Worm (Caenorhabditis elegans): ENCODE results near the gene C33F10.12.

Gene C33F10.12

DNA sequence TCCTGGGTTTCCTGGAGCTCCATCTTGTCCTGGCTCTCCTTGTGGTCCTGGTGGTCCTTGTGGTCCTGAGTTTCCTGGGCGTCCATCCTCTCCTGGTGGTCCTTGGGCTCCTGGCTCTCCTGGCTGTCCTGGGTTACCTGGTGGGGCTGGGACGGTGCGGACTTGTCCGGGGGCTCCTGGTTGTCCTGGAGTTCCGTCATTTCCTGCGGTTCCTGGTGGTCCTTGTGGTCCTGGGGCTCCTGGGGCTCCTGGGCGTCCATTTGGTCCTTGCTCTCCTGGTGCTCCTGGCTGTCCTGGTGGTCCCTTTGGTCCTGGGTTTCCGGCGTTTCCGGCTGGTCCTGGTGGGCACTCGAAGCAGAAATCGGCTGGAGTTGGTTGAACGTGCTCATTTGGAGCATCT, 34.8 kb upstream of the C33F10.12 start:
- TF ChIP-seq ztf-25 (GFP tag; IDR thresholded peaks at IDR 0.05) (0 out of 2 replicates have a peak, but pooled peaks have one; percentile 52), lin-26 (GFP tag; IDR thresholded peaks at IDR 0.05) (peak; percentile 37; the same call in 1 of the 2 replicates), zfh-2 (GFP tag; conservative IDR thresholded peaks at IDR 0.05) (peak; percentile 86), egrh-3 (GFP tag; IDR thresholded peaks at IDR 0.05) (peak; percentile 92)

DNA sequence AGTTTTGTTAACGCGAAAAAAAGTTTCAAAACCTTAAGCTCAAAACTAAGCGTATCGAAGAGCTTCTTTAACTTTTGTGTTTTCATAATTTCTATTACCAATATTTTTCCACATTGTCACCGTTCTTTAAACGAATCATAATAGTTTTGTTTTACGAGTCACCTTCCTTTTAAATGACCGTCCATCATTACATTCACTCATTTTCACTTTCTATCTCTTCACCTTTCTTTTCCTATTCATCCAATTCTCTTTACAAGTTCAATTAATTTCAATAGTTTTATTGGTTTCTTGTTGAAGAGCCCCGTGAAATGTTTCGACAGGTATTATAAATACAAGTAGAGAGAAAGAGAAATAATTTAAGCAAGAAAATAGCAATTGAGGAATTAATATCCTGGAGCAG, 34.3 kb upstream of the C33F10.12 start:
- TF ChIP-seq bed-1 (GFP tag; IDR thresholded peaks at IDR 0.05) (no peak), nfyb-1 (GFP tag; IDR thresholded peaks at IDR 0.05) (no peak), ztf-22 (GFP tag; optimal IDR thresholded peaks at IDR 0.05) (no peak), egl-44 (GFP tag; IDR thresholded peaks at IDR 0.05) (no peak), hmg-1.2 (GFP tag; IDR thresholded peaks at IDR 0.05) (no peak), tlf-1 (GFP tag; optimal IDR thresholded peaks at IDR 0.05) (no peak), ztf-6 (GFP tag; IDR thresholded peaks at IDR 0.05) (no peak), ceh-58 (GFP tag; IDR thresholded peaks at IDR 0.05) (no peak), lsy-27 (tag; optimal IDR thresholded peaks at IDR 0.05; ENCODE audit: borderline replicate concordance, insufficient read depth) (no peak), nhr-90 (tag; optimal IDR thresholded peaks at IDR 0.05) (no peak), madf-10 (tag; optimal IDR thresholded peaks at IDR 0.05) (no peak), let-526 (GFP tag; IDR thresholded peaks at IDR 0.05) (no peak), lin-26 (GFP tag; IDR thresholded peaks at IDR 0.05) (no peak), F55B11.4 (tag; optimal IDR thresholded peaks at IDR 0.05; ENCODE audit: borderline replicate concordance, insufficient read depth) (no peak), Y67H2A.10 (GFP tag; conservative IDR thresholded peaks at IDR 0.05) (no peak), madf-8 (GFP tag; conservative IDR thresholded peaks at IDR 0.05) (no peak), F57A8.1 (GFP tag; optimal IDR thresholded peaks at IDR 0.05) (no peak), ets-4 (GFP tag; optimal IDR thresholded peaks at IDR 0.05) (no peak), akir-1 (GFP tag; optimal IDR thresholded peaks at IDR 0.05) (no peak)

DNA sequence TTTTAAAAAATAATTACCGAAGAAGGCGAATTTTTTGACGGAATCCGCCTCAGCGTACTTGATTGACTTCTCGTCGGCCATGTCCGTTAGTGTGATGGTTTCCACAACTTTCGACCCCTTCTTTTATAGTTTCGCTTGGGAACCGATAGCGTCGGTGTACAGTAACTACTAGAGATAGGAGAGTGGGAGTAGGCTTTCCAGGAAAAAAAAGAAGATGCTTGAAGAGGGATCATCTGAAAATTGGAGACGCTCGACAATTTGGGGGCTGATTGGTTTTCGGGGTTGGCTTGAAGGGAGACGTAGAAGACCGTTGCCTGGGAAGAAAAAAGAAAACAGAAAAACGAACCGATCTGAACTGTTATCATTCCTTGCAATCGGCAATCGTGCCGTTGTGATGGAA, 33.1 kb upstream of the C33F10.12 start, which contains the start of gene col-20:
TSS of gene col-20 (minus strand) at position 101 of the 400 bp plus-strand sequence.
- TF ChIP-seq let-526 (GFP tag; IDR thresholded peaks at IDR 0.05) (no peak), madf-6 (GFP tag; IDR thresholded peaks at IDR 0.05) (no peak), snpc-4 (GFP tag; optimal IDR thresholded peaks at IDR 0.05) (no peak), snpc-4 (tag; optimal IDR thresholded peaks at IDR 0.05) (no peak), attf-6 (GFP tag; IDR thresholded peaks at IDR 0.05) (no peak), pbrm-1 (GFP tag; IDR thresholded peaks at IDR 0.05) (no peak), lin-54 (GFP tag; optimal IDR thresholded peaks at IDR 0.05) (no peak), aptf-2 (GFP tag; conservative IDR thresholded peaks at IDR 0.05) (no peak), ztf-3 (GFP tag; optimal IDR thresholded peaks at IDR 0.05) (no peak), efl-1 (GFP tag; optimal IDR thresholded peaks at IDR 0.05) (no peak), somi-1 (GFP tag; optimal IDR thresholded peaks at IDR 0.05) (no peak), T26A5.8 (tag; optimal IDR thresholded peaks at IDR 0.05) (no peak), lsy-27 (tag; optimal IDR thresholded peaks at IDR 0.05; ENCODE audit: borderline replicate concordance, insufficient read depth) (no peak)

DNA sequence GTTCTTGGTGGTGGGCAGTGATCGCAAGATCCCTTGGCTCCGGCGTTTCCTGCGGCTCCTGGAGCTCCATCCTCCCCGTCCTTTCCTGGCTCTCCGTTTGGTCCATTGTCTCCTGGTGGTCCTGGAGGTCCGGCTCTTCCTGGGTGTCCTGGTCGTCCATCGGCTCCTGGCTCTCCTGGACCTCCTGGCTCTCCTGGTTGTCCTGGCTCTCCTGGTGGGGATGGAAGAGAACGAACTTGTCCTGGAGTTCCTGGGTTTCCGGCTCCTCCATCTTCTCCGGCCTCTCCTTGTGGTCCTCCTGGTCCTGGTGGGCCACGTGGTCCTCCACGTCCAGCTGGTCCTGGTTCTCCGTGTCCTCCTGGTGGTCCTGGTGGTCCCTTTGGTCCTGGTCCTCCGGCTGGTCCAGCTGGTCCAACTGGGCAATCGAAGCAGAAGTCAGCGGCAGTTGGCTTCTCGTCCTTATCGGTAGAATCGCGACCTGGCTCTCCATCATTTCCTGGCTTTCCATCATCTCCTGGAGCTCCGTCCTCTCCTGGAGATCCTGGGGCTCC, 32.3 kb upstream of the C33F10.12 start:
- TF ChIP-seq hmg-20 (GFP tag; IDR thresholded peaks at IDR 0.05) (no peak), nhr-90 (tag; optimal IDR thresholded peaks at IDR 0.05) (no peak), zfh-2 (GFP tag; conservative IDR thresholded peaks at IDR 0.05) (peak; percentile 93), lin-26 (GFP tag; IDR thresholded peaks at IDR 0.05) (0 out of 2 replicates have a peak, but pooled peaks have one; percentile 32), D2030.7 (GFP tag; IDR thresholded peaks at IDR 0.05) (no peak), ztf-18 (tag; optimal IDR thresholded peaks at IDR 0.05) (no peak), ztf-26 (tag; optimal IDR thresholded peaks at IDR 0.05) (peak; percentile 1), hlh-26 (GFP tag; conservative IDR thresholded peaks at IDR 0.05) (0 out of 2 replicates have a peak, but pooled peaks have one; percentile 11), xnd-1 (tag; optimal IDR thresholded peaks at IDR 0.05) (no peak), K11D2.4 (GFP tag; IDR thresholded peaks at IDR 0.05) (0 out of 2 replicates have a peak, but pooled peaks have one; percentile 46), egrh-3 (GFP tag; IDR thresholded peaks at IDR 0.05) (peak; percentile 89)
